Worm (Caenorhabditis elegans): ENCODE data around the gene smk-1.

DNA sequence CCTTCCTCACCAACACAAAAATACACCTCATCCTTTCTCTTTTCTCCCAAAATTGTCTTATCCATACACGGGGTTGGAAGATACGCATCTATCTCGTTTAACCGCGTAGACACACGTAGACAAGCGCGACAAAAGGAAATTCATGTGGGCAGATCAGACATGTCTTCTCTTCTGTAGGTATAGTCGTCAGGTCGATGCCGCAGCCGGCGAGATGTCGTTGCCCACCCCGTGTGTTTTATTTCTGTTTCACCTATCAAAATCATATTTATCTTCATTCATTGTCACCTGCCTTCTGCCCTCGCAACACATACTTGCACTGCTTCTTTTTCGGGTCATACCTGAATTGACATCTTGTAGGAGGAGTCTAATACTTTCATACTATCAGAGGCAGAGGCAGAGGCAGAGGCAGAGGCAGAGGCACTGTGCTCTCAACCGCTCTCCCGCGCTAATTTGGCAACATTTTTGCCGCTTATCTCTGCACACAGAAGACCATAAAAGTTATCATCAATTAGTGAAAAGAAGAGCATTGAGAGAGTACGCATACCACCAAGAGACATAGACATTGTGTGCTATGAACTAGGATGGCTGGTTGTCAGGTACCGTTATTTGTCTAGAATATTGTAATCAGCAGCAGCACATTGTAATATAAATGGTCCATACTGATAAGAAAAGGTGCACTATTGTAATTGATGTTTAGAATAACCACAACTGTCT lies 53.8 kb downstream of the smk-1 start:
- no peak for TF ChIP-seq snpc-4 (tag; optimal IDR thresholded peaks at IDR 0.05)
- TF ChIP-seq nhr-11 (tag; optimal IDR thresholded peaks at IDR 0.05): no peak
- no peak for TF ChIP-seq mdl-1 (tag; optimal IDR thresholded peaks at IDR 0.05)
- peak; percentile 95 for TF ChIP-seq pqm-1 (tag; optimal IDR thresholded peaks at IDR 0.05)
